Fruit fly (Drosophila melanogaster) whole organism, pupa: ENCODE measurements around the gene CG10996.

Source experiments
- CG10348 ChIP-seq: fragments of 200-800 bp; sonication (Bioruptor generic); IDR thresholded peaks from 2 replicates; pipeline ENCODE4 v1.3.6; 2022; ENCODE audit warnings: missing biosample characterization, missing genetic modification characterization
- CG13204 ChIP-seq: fragments of 200-800 bp; sonication (Bioruptor generic); optimal IDR thresholded peaks from 2 replicates; lab custom pipeline; 2018; ENCODE audit warnings: missing biosample characterization, mild to moderate bottlenecking, missing genetic modification characterization, moderate library complexity
- CG14655 ChIP-seq: fragments of 200-800 bp; sonication (Bioruptor generic); optimal IDR thresholded peaks from 3 replicates; lab custom pipeline; 2017; ENCODE audit warnings: mild to moderate bottlenecking, missing biosample characterization, missing genetic modification reagents, missing genetic modification characterization
- CG17806 ChIP-seq: fragments of 200-800 bp; sonication (Bioruptor generic); optimal IDR thresholded peaks from 2 replicates; lab custom pipeline; 2018; ENCODE audit warnings: missing biosample characterization, mild to moderate bottlenecking, missing genetic modification characterization, moderate library complexity
- CG32121 ChIP-seq: fragments of 200-800 bp; sonication (Bioruptor generic); IDR thresholded peaks from 2 replicates; pipeline ENCODE4 v1.3.6; 2022; ENCODE audit warnings: missing biosample characterization, missing genetic modification characterization
- CG4496 ChIP-seq: fragments of 200-800 bp; sonication (Bioruptor generic); IDR thresholded peaks from 3 replicates; pipeline ENCODE4 v1.3.6; 2022; ENCODE audit warnings: missing biosample characterization, missing genetic modification characterization
- CG8159 ChIP-seq: fragments of 200-800 bp; sonication (Bioruptor generic); optimal IDR thresholded peaks from 3 replicates; lab custom pipeline; 2018; ENCODE audit warnings: missing biosample characterization, mild to moderate bottlenecking, missing genetic modification characterization, moderate library complexity
- EcR ChIP-seq: fragments of 200-800 bp; sonication (Bioruptor generic); optimal IDR thresholded peaks from 3 replicates; lab custom pipeline; 2019; ENCODE audit warnings: missing biosample characterization, missing genetic modification characterization, mild to moderate bottlenecking, moderate library complexity, missing genetic modification reagents
- Pif1A ChIP-seq: fragments of 200-800 bp; sonication (Bioruptor generic); optimal IDR thresholded peaks from 3 replicates; lab custom pipeline; 2016; ENCODE audit warnings: missing biosample characterization, missing genetic modification characterization
- rn ChIP-seq: fragments of 200-800 bp; sonication (Bioruptor generic); IDR thresholded peaks from 2 replicates; pipeline ENCODE4 v1.3.6; 2022; ENCODE audit warnings: missing biosample characterization, missing genetic modification characterization

DNA sequence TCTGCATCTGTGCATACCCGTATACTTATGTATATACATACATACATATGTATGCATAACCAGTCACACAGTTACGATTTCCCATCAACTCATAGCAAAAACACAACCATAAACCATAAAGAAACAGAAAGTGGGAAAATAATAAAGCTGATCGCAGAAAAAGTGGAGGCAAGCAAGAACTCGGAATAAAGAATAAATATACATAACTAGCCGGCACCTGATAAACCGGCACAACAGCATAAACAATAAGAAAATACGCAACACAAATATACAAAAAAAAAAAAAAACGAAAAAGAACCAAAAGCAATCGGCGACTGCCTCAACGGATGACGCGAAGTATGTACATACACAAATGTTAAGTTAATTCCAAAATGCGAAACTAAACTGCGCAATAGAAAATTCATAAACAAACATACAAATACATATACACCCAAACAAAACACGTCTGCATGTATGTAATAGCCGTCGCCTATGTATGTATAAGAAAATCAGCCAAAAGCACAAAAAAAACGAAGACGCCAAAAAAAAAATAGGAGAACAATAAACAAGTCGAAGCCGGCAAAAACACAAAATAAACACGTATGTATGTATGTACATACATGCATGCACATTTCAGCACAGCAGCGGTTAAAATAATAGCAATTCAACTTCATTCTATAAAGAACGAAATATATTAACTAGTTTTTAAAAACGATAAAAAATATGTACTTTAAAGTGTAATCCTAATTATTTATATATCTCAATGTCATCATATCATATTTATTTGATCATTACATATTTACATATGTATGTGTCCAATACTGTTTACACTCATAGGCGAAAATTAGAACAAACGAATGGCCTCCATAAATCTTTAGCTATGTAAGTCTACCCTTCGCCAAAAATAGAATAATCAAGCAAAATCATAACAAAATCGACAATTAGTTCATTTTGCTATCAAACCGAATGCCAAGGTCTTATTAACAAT lies 48.2 kb downstream of the CG10996 start:
- peak; percentile 44 for TF ChIP-seq CG32121 (GFP tag; lab: Robert Waterston, UW)
- peak; percentile 36 for TF ChIP-seq Pif1A (GFP tag; lab: Kevin White, UChicago)
- no peak for TF ChIP-seq CG13204 (GFP tag; lab: Kevin White, UChicago)
- peak; percentile 58 for TF ChIP-seq CG4496 (GFP tag; lab: Robert Waterston, UW)
- no peak for TF ChIP-seq CG17806 (tag; lab: Kevin White, UChicago)
- no peak for TF ChIP-seq rn (GFP tag; lab: Robert Waterston, UW)
- TF ChIP-seq CG10348 (GFP tag; lab: Robert Waterston, UW): no peak
- no peak for TF ChIP-seq EcR
- TF ChIP-seq CG8159 (tag; lab: Kevin White, UChicago): peak; percentile 29
- peak; percentile 54 for TF ChIP-seq CG14655
